Worm (Caenorhabditis elegans): ENCODE measurements around the gene best-23.

best-23 gene

ce11 chrII:7938078-7938477 lies 30.7 kb upstream of the best-23 start, which contains the start of gene ZK669.2:
Gene ZK669.2 (minus strand): TSS chrII:7938178.
- TF ChIP-seq Y116A8C.19 (tag; optimal IDR thresholded peaks at IDR 0.05; ENCODE audit: borderline replicate concordance) = no peak
- TF ChIP-seq ets-5 (GFP tag; IDR thresholded peaks at IDR 0.05) = no peak
- TF ChIP-seq elt-3 (tag; optimal IDR thresholded peaks at IDR 0.05) = peak in 1 of 6 experiments; percentile 26
- TF ChIP-seq blmp-1 (tag; optimal IDR thresholded peaks at IDR 0.05) = peak; percentile 81
- TF ChIP-seq lin-14 (GFP tag; optimal IDR thresholded peaks at IDR 0.05) = peak; percentile 18

DNA sequence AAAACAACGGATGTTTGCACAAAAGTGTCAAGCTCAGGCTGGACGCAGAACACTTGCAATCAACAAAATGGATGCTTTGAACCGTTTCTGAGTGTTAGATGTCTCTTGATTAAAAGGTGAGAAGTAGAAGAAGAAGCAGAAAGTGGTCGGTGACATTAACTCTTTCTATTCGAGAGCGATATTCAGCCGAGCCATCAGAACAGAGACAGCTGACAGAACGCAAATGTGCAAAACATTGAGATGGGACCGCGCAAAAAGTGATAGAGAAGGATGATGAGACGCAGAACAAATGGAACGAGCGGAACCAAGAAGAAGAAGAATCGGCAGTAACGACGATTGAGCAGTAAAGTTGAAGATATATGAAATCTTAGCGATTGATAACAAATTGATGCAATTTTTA lies 28.2 kb upstream of the best-23 start:
- no peak for TF ChIP-seq fkh-4 (tag; optimal IDR thresholded peaks at IDR 0.05; ENCODE audit: borderline replicate concordance)

- TF ChIP-seq unc-98 (GFP tag; IDR thresholded peaks at IDR 0.05) = no peak
- peak; percentile 36 for TF ChIP-seq nhr-20 (tag; optimal IDR thresholded peaks at IDR 0.05)
- no peak for TF ChIP-seq efl-3 (GFP tag; optimal IDR thresholded peaks at IDR 0.05)
- TF ChIP-seq lsy-2 (tag; optimal IDR thresholded peaks at IDR 0.05) = peak in 1 of 2 experiments; percentile 8
- no peak for TF ChIP-seq sox-4 (tag; optimal IDR thresholded peaks at IDR 0.05)
- TF ChIP-seq nhr-90 (tag; optimal IDR thresholded peaks at IDR 0.05; ENCODE audit: poor library complexity) = peak; percentile 28
- TF ChIP-seq sptf-1 (tag; optimal IDR thresholded peaks at IDR 0.05) = no peak
- peak; percentile 4 for TF ChIP-seq C16A3.4 (tag; optimal IDR thresholded peaks at IDR 0.05)
- TF ChIP-seq nhr-85 (tag) = peak; percentile 85
- TF ChIP-seq hlh-4 (tag; optimal IDR thresholded peaks at IDR 0.05) = no peak
- peak; percentile 27 for TF ChIP-seq mep-1 (tag; optimal IDR thresholded peaks at IDR 0.05)
- peak; percentile 37 for TF ChIP-seq blmp-1 (tag; optimal IDR thresholded peaks at IDR 0.05)
- no peak for TF ChIP-seq dpl-1 (GFP tag; optimal IDR thresholded peaks at IDR 0.05)
- TF ChIP-seq lin-14 (GFP tag; optimal IDR thresholded peaks at IDR 0.05) = peak; percentile 71
- peak; percentile 52 for TF ChIP-seq snu-23 (GFP tag; optimal IDR thresholded peaks at IDR 0.05)
Measured at ce11 chrII:7930671-7931070, 23.3 kb upstream of the best-23 start.

- TF ChIP-seq efl-1 (optimal IDR thresholded peaks at IDR 0.05) (no peak), efl-1 (GFP tag; optimal IDR thresholded peaks at IDR 0.05 in 1 of 2) (peak in 1 of 2 experiments; percentile 6), mdl-1 (tag; optimal IDR thresholded peaks at IDR 0.05) (no peak)
Measured at ce11 chrII:7928600-7928999, 21.2 kb upstream of the best-23 start, which contains the start of gene spv-1. Gene spv-1 (minus strand): TSS chrII:7928700.

DNA sequence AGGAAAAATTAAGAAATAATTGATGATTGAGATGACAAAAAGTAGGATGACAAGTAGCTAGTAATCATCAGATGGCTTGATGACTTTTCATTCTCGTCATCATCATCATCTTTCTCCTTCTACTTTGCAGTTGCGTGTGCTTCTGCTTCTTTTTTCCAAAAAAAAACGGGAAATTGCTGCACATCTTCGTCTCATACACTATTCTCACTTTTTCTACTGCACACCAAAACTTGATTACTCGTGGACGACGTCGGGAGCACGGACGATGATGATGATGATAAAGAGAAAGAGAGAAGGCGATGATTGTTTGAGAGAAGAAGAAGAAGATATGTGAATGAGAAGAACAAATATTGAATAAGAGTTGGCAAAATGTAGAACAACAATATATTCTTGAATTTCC lies 13.8 kb upstream of the best-23 start:
- TF ChIP-seq fkh-10 (GFP tag; optimal IDR thresholded peaks at IDR 0.05) = peak; percentile 88
- TF ChIP-seq isw-1 (GFP tag; IDR thresholded peaks at IDR 0.05) = no peak
- peak; percentile 76 for TF ChIP-seq ces-1 (GFP tag; optimal IDR thresholded peaks at IDR 0.05)
- TF ChIP-seq nhr-28 (tag; optimal IDR thresholded peaks at IDR 0.05) = no peak
- peak in 1 of 3 experiments; percentile 33 for TF ChIP-seq ceh-82 (tag; optimal IDR thresholded peaks at IDR 0.05)
- TF ChIP-seq pag-3 (tag; optimal IDR thresholded peaks at IDR 0.05; ENCODE audit: borderline replicate concordance, insufficient read depth) = no peak
- TF ChIP-seq elt-3 (tag; optimal IDR thresholded peaks at IDR 0.05) = no peak
- no peak for TF ChIP-seq nhr-90 (tag; optimal IDR thresholded peaks at IDR 0.05; ENCODE audit: poor library complexity)
- TF ChIP-seq nhr-85 (tag) = no peak
- no peak for TF ChIP-seq sptf-1 (tag; optimal IDR thresholded peaks at IDR 0.05)
- no peak for TF ChIP-seq mep-1 (tag; optimal IDR thresholded peaks at IDR 0.05)
- no peak for TF ChIP-seq skn-1 (tag; optimal IDR thresholded peaks at IDR 0.05)
- TF ChIP-seq tbx-2 (tag; optimal IDR thresholded peaks at IDR 0.05) = peak; percentile 11
- TF ChIP-seq nhr-76 (tag; optimal IDR thresholded peaks at IDR 0.05) = no peak
- TF ChIP-seq ceh-88 (GFP tag; IDR thresholded peaks at IDR 0.05) = no peak
- no peak for TF ChIP-seq C16A3.4 (tag; optimal IDR thresholded peaks at IDR 0.05)
- TF ChIP-seq lin-14 (GFP tag; optimal IDR thresholded peaks at IDR 0.05) = peak; percentile 78
- no peak for TF ChIP-seq pax-3 (tag; optimal IDR thresholded peaks at IDR 0.05)
- peak; percentile 55 for TF ChIP-seq nhr-71 (tag; optimal IDR thresholded peaks at IDR 0.05)
- no peak for TF ChIP-seq hlh-4 (tag; optimal IDR thresholded peaks at IDR 0.05)
- no peak for TF ChIP-seq ceh-63 (GFP tag; optimal IDR thresholded peaks at IDR 0.05)
- no peak for TF ChIP-seq tlp-1 (tag; optimal IDR thresholded peaks at IDR 0.05)
- TF ChIP-seq ceh-8 (GFP tag; optimal IDR thresholded peaks at IDR 0.05) = peak; percentile 34
